Worm (Caenorhabditis elegans): ENCODE results near the gene alkb-8.

Gene alkb-8

DNA sequence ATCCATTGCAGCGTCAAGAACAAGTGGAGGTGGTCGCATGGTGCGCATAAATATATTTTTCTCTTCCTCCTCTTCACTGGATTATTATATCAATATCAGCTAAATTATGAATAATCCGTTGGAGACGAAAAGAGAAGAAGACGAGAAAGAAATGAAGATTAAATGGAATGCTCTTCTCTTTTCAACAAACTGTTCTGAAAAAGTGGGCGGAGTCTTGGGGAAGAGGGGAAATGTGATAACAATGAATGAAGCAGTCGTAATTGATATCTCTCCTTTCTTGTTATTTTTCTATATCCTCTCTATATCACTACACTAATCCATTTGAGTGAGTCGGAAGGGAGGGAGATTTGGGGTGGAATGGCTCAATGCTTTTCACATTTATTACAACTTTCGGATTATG is 50.2 kb downstream of the alkb-8 start, which contains the start of gene arcp-1:
TSS of gene arcp-1 (minus strand) at position 101 of the 400 bp plus-strand sequence.
- TF ChIP-seq pax-3 (tag; optimal IDR thresholded peaks at IDR 0.05) (peak; percentile 12), fkh-8 (tag; optimal IDR thresholded peaks at IDR 0.05) (peak; percentile 21), ceh-8 (GFP tag; optimal IDR thresholded peaks at IDR 0.05) (no peak), dsc-1 (tag; optimal IDR thresholded peaks at IDR 0.05) (peak; percentile 72)

Data from whole organism, L1 larva.